Worm (Caenorhabditis elegans): ENCODE results near the gene eef-1G.

eef-1G gene

DNA sequence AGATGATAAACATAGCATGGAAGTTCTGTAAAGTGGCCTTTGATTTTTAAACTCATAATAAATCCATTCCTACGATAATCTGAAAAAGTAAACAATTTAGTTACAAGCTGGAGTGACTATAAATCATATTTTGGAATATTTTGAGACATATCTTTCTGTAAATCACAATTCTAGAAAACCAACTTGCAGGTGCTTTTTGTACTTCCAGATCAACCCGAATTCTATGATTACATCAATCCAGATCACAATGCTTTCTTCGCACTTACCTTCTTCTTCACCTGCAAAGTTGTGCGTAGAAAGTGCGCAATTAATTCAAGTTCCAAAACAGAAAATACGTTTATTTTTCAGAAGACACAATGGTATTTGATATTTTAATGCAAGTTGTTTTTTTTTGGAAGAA, 49.2 kb downstream of the eef-1G start:
- TF ChIP-seq hmbx-1 (tag; optimal IDR thresholded peaks at IDR 0.05) (no peak), hmg-4 (GFP tag; optimal IDR thresholded peaks at IDR 0.05) (no peak), sea-1 (GFP tag; conservative IDR thresholded peaks at IDR 0.05) (no peak)

DNA sequence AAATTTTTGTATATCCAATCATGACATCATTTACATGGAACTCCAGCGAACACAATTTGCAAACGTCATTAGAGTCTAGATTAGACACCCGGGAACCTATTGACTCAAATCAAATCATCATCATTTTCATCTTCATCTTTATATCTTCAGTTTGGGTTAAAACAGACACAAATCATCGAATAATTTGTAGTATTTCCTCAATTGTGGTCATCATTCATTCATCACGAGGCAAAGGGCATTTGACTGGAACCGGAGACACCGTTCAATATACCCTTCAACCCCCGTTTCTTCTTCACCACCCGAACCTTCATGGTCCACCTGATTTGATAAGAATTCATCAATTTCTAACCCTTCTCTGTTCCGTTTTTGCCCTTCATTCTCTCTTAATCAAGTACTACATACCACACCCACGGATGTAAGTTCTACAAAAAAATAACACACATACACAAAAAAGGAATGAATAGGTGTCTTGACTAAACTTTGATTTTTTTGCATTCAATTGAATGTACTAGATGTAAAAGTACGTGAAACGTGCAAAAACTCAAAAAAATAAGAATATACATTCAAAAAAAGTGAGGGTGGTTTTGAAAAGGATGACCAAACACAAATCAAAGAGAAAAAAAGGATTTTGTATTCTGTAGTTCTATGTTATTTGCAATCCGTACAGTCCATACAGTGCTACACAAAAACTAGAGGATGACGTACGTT, 51.5 kb downstream of the eef-1G start:
- TF ChIP-seq ceh-36 (tag; optimal IDR thresholded peaks at IDR 0.05) (no peak), pes-1 (GFP tag; IDR thresholded peaks at IDR 0.05) (no peak), tra-4 (tag; optimal IDR thresholded peaks at IDR 0.05) (no peak), hnd-1 (tag; optimal IDR thresholded peaks at IDR 0.05) (no peak), F13C5.2 (tag; optimal IDR thresholded peaks at IDR 0.05) (no peak), ets-7 (tag; optimal IDR thresholded peaks at IDR 0.05) (no peak), hmbx-1 (tag; optimal IDR thresholded peaks at IDR 0.05) (no peak)

Measured in whole organism, early embryonic.